Worm (Caenorhabditis elegans) whole organism, young adult: ENCODE data around the gene F33A8.4.

Source experiments
- B0019.2 ChIP-seq: fragments of 200-800 bp; sonication (Bioruptor generic); conservative IDR thresholded peaks from 2 replicates; pipeline ENCODE4 v1.3.6; 2022; ENCODE audit warnings: missing genetic modification reagents, missing genetic modification characterization, missing compliant biosample characterization
- C06A6.2 ChIP-seq: fragments of 200-800 bp; sonication (Bioruptor generic); conservative IDR thresholded peaks from 2 replicates; pipeline ENCODE4 v1.3.6; 2022; ENCODE audit warnings: missing genetic modification characterization, missing compliant biosample characterization
- F10E7.11 ChIP-seq: sonication (generic microtip); optimal IDR thresholded peaks from 2 replicates; lab custom pipeline; 2017; ENCODE audit warnings: mild to moderate bottlenecking, missing genetic modification characterization, moderate library complexity, missing compliant biosample characterization
- F22D6.2 ChIP-seq: sonication (generic microtip); optimal IDR thresholded peaks from 2 replicates; lab custom pipeline; 2016; ENCODE audit warnings: mild to moderate bottlenecking, missing genetic modification characterization, missing compliant biosample characterization
- Y53G8AR.9 ChIP-seq: fragments of 200-800 bp; sonication (Bioruptor generic); conservative IDR thresholded peaks from 2 replicates; pipeline ENCODE4 v1.3.6; 2022; ENCODE audit warnings: missing genetic modification reagents, missing genetic modification characterization, missing compliant biosample characterization
- ama-1 ChIP-seq, 3 experiments: fragments of 150-350 bp in 1 of 3; sonication (generic microtip) in 2 of 3; optimal IDR thresholded peaks; 2 replicates each; lab custom pipeline; 2014 to 2018; ENCODE audit warnings: missing biosample characterization in 2 of 3, missing genetic modification characterization in 2 of 3, missing genetic modification reagents in 2 of 3
- aptf-3 ChIP-seq: fragments of 200-800 bp; sonication (Bioruptor generic); IDR thresholded peaks from 2 replicates; pipeline ENCODE4 v1.3.6; 2022; ENCODE audit warnings: missing genetic modification characterization, missing compliant biosample characterization
- athp-1 ChIP-seq: sonication (generic microtip); optimal IDR thresholded peaks from 2 replicates; lab custom pipeline; 2017; ENCODE audit warnings: mild to moderate bottlenecking, missing genetic modification characterization, missing compliant biosample characterization
- attf-3 ChIP-seq: fragments of 200-800 bp; sonication (Bioruptor generic); conservative IDR thresholded peaks from 2 replicates; pipeline ENCODE4 v1.3.6; 2022; ENCODE audit warnings: missing genetic modification reagents, missing genetic modification characterization, missing compliant biosample characterization
- dpff-1 ChIP-seq: sonication (generic microtip); optimal IDR thresholded peaks from 2 replicates; lab custom pipeline; 2017; ENCODE audit warnings: mild to moderate bottlenecking, missing genetic modification characterization, missing compliant biosample characterization
- egrh-3 ChIP-seq: fragments of 200-800 bp; sonication (Bioruptor generic); IDR thresholded peaks from 2 replicates; pipeline ENCODE4 v1.3.6; 2022; ENCODE audit warnings: missing genetic modification reagents, missing genetic modification characterization, missing compliant biosample characterization
- lin-26 ChIP-seq: fragments of 200-800 bp; sonication (Bioruptor generic); IDR thresholded peaks from 2 replicates; pipeline ENCODE4 v1.3.6; 2022; ENCODE audit warnings: missing genetic modification reagents, missing genetic modification characterization, missing compliant biosample characterization
- lin-54 ChIP-seq: fragments of 200-800 bp; sonication (Bioruptor generic); optimal IDR thresholded peaks from 2 replicates; lab custom pipeline; 2018; ENCODE audit warnings: mild to moderate bottlenecking, missing genetic modification characterization, missing compliant biosample characterization
- madf-10 ChIP-seq: sonication (generic microtip); optimal IDR thresholded peaks from 2 replicates; lab custom pipeline; 2016; ENCODE audit warnings: mild to moderate bottlenecking, missing genetic modification characterization, missing compliant biosample characterization
- mcd-1 ChIP-seq: fragments of 200-800 bp; sonication (Bioruptor generic); IDR thresholded peaks from 2 replicates; pipeline ENCODE4 v1.3.6; 2022; ENCODE audit warnings: missing genetic modification reagents, missing genetic modification characterization, missing compliant biosample characterization
- nfyb-1 ChIP-seq: fragments of 200-800 bp; sonication (Bioruptor generic); IDR thresholded peaks from 2 replicates; pipeline ENCODE4 v1.3.6; 2022; ENCODE audit warnings: missing genetic modification reagents, missing genetic modification characterization, missing compliant biosample characterization
- sea-2 ChIP-seq: fragments of 200-800 bp; sonication (Bioruptor generic); IDR thresholded peaks from 2 replicates; pipeline ENCODE4 v1.3.6; 2022; ENCODE audit warnings: missing genetic modification characterization, missing compliant biosample characterization
- ztf-28 ChIP-seq: fragments of 200-800 bp; sonication (Bioruptor generic); IDR thresholded peaks from 2 replicates; pipeline ENCODE4 v1.3.6; 2022; ENCODE audit warnings: missing genetic modification reagents, missing genetic modification characterization, missing compliant biosample characterization

F33A8.4 gene

ce11 chrII:11010914-11011313 is 37.9 kb downstream of the F33A8.4 start:
- no peak for TF ChIP-seq Y53G8AR.9 (GFP tag; lab: Robert Waterston, UW)
- TF ChIP-seq dpff-1 (tag; lab: Kevin White, UChicago), result no peak
- 0 out of 2 replicates have a peak, but pooled peaks have one; percentile 23 for TF ChIP-seq ztf-28 (GFP tag; lab: Robert Waterston, UW)
- TF ChIP-seq lin-26 (GFP tag; lab: Robert Waterston, UW), result no peak
- TF ChIP-seq B0019.2, result no peak
- no peak for TF ChIP-seq sea-2 (GFP tag; lab: Robert Waterston, UW)
- no peak for TF ChIP-seq lin-54 (GFP tag; lab: Kevin White, UChicago)
- TF ChIP-seq F10E7.11 (tag; lab: Kevin White, UChicago), result no peak

ce11 chrII:11004381-11004780 is 44.4 kb downstream of the F33A8.4 start:
- TF ChIP-seq athp-1 (tag; lab: Kevin White, UChicago) (no peak), nfyb-1 (no peak), C06A6.2 (no peak), ama-1 (optimal IDR thresholded peaks at IDR 0.05; lab: Kevin White, UChicago) (no peak), ama-1 (GFP tag; optimal IDR thresholded peaks at IDR 0.05; lab: Kevin White, UChicago) (no peak), F22D6.2 (no peak), egrh-3 (GFP tag; lab: Robert Waterston, UW) (no peak), aptf-3 (no peak), F10E7.11 (tag; lab: Kevin White, UChicago) (no peak), madf-10 (tag; lab: Kevin White, UChicago) (no peak)
- TF ChIP-seq, all 124 proteins: peak for 0

ce11 chrII:10999109-10999508 is 49.7 kb downstream of the F33A8.4 start:
- TF ChIP-seq attf-3 (GFP tag; lab: Robert Waterston, UW) (no peak), mcd-1 (GFP tag; lab: Robert Waterston, UW) (0 out of 2 replicates have a peak, but pooled peaks have one; percentile 9)
